Fruit fly (Drosophila melanogaster) Kc167 (cell line): ENCODE data around the gene CG42369.

ENCODE experiments used
- Myc ChIP-seq: fragments of >200 bp; optimal IDR thresholded peaks from 2 replicates; lab custom pipeline; 2017; ENCODE audit warnings: missing external identifiers
- Sin3A ChIP-seq: fragments of >200 bp; optimal IDR thresholded peaks from 2 replicates; lab custom pipeline; 2018; ENCODE audit warnings: missing external identifiers
- h ChIP-seq: fragments of >200 bp; optimal IDR thresholded peaks from 3 replicates; lab custom pipeline; 2018; ENCODE audit warnings: missing external identifiers
- insv ChIP-seq: fragments of >200 bp; optimal IDR thresholded peaks from 3 replicates; lab custom pipeline; 2018; ENCODE audit warnings: missing external identifiers
- psq ChIP-seq: fragments of >200 bp; optimal IDR thresholded peaks from 2 replicates; lab custom pipeline; 2017; ENCODE audit warnings: missing external identifiers
- ttk ChIP-seq: sonication (Bioruptor generic); optimal IDR thresholded peaks from 2 replicates; lab custom pipeline; 2017; ENCODE audit warnings: missing external identifiers

The CG42369 gene

dm6 chr2L:6379197-6379596 is 17.9 kb downstream of the CG42369 start:
- TF ChIP-seq psq (lab: Kevin White, UChicago) (no peak), ttk (no peak), h (lab: Kevin White, UChicago) (no peak)

- no peak for TF ChIP-seq Sin3A
- TF ChIP-seq Myc (lab: Kevin White, UChicago) = no peak
- no peak for TF ChIP-seq psq (lab: Kevin White, UChicago)
- no peak for TF ChIP-seq insv (lab: Kevin White, UChicago)
- TF ChIP-seq ttk = no peak
- TF ChIP-seq h (lab: Kevin White, UChicago) = no peak
Measured at dm6 chr2L:6373141-6373540, 23.9 kb downstream of the CG42369 start.

- TF ChIP-seq ttk = no peak
- TF ChIP-seq insv (lab: Kevin White, UChicago) = no peak
- no peak for TF ChIP-seq Sin3A
- TF ChIP-seq h (lab: Kevin White, UChicago) = no peak
- TF ChIP-seq Myc (lab: Kevin White, UChicago) = no peak
- TF ChIP-seq psq (lab: Kevin White, UChicago) = no peak
Measured at dm6 chr2L:6372088-6372487, 25.0 kb downstream of the CG42369 start, which contains the start of gene slam. Gene slam, plus strand, starts transcription at chr2L:6372388.

dm6 chr2L:6371025-6371641 is 25.9 kb downstream of the CG42369 start:
- TF ChIP-seq insv (lab: Kevin White, UChicago) (no peak), ttk (no peak), Myc (lab: Kevin White, UChicago) (no peak), h (lab: Kevin White, UChicago) (no peak), Sin3A (no peak), psq (lab: Kevin White, UChicago) (no peak)

dm6 chr2L:6369286-6369685 is 27.8 kb downstream of the CG42369 start:
- TF ChIP-seq ttk (peak; percentile 96), Myc (lab: Kevin White, UChicago) (no peak), psq (lab: Kevin White, UChicago) (no peak)

DNA sequence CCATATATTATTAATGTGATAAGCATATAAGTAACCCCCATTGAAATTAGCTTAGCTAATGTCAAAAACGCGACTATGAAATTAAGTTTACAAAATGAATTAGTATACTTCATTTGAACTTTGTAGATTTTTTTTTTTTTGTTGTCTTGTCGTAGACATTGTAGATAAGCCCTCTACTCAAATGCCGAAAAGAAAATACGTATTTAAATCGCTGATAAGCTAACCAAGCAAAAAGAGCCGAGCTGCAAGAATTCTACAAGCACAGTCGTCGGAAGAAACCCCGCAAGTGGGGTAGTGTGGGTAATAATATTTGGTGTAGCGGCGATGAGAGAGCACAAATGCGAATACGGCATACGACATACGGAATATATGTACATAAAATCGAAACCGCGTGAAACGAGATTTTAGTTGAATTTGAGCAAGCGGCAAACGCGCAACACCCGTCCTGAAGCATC is 29.5 kb downstream of the CG42369 start, which contains the start of gene Nepl4:
Nepl4 (plus strand) TSS at position 405 of the 455 bp plus-strand sequence.
- TF ChIP-seq Myc (lab: Kevin White, UChicago) (no peak), ttk (no peak), psq (lab: Kevin White, UChicago) (no peak), Sin3A (no peak), insv (lab: Kevin White, UChicago) (no peak)

- TF ChIP-seq ttk (no peak), Myc (lab: Kevin White, UChicago) (no peak), psq (lab: Kevin White, UChicago) (no peak), h (lab: Kevin White, UChicago) (no peak), Sin3A (no peak), insv (lab: Kevin White, UChicago) (no peak)
Measured at dm6 chr2L:6366924-6367323, 30.1 kb downstream of the CG42369 start.

- TF ChIP-seq Myc (lab: Kevin White, UChicago) = no peak
- no peak for TF ChIP-seq h (lab: Kevin White, UChicago)
- no peak for TF ChIP-seq Sin3A
- no peak for TF ChIP-seq ttk
- TF ChIP-seq psq (lab: Kevin White, UChicago) = no peak
- no peak for TF ChIP-seq insv (lab: Kevin White, UChicago)
Measured at dm6 chr2L:6360059-6360458, 37.0 kb downstream of the CG42369 start.

DNA sequence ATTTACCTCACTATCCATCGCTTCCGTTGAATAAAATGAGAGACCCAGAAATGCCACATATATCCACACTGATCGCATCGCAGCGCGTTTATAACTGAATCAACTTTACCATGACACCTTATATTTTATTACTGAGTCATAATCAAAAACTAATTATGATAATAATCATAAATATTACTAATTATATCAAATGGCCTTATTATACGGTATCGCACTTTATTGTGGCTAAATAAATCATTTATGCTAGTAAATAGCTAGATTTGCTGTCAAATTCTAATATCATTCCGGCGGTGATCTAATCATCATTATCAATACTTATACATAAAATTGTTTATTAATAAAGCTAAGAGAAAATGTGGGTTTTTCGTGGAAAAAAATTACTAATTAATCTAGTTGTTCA is 38.8 kb downstream of the CG42369 start, which contains the start of gene CG9500:
CG9500 (minus strand) TSS at position 101 of the 400 bp plus-strand sequence.
- TF ChIP-seq Myc (lab: Kevin White, UChicago) (no peak), ttk (no peak), Sin3A (no peak), psq (lab: Kevin White, UChicago) (no peak), insv (lab: Kevin White, UChicago) (no peak)

DNA sequence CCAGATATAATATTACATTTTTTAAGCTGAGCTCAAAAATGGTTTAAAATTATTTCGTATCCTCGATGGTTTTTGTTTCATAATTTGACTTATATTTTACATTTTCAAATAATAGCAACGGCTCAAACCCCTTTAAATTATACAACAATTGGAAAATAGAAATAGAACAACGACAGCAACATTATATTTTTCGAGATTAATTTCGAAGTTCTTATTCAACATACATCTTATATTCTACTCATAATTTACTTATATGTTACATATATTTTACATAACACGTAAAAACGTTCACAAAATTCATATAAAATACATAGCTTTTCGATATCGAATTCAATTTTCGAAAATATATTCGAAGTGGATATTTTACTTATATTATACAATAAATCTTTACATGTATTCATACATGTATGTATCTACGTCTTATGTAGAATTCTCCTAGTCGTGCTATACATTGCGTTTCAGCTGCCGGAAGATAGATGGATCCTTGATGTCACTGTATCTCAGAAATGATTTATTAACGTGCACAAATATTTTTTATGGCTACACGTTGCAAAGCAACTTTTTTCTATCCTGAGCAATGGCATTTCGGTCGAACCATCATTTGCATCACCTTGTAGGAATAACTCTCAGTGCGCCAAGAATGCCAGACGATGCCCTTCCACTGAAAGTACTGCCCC is 40.2 kb downstream of the CG42369 start:
- TF ChIP-seq Sin3A (no peak), insv (lab: Kevin White, UChicago) (no peak), Myc (lab: Kevin White, UChicago) (no peak), psq (lab: Kevin White, UChicago) (no peak), h (lab: Kevin White, UChicago) (no peak), ttk (no peak)

DNA sequence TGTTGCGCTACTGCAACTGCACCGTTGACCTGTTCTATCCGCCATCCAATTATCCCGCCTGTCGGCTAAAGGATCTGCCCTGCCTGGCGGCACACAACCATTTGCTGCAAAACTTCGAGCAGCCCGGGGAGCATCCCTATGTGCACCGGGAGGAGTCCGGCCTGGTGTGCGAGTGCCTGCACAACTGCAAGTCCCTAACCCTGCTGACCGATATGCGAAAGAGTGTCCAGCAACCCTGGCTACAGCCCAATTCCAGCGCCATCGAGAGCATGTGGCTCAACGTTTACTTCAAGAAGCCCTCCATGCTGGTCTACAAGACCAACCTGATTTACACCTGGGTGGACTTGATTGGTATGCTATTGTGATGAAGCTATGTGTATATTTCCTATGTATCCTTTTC is 40.9 kb downstream of the CG42369 start:
- TF ChIP-seq insv (lab: Kevin White, UChicago) (no peak), h (lab: Kevin White, UChicago) (no peak), Myc (lab: Kevin White, UChicago) (no peak), psq (lab: Kevin White, UChicago) (no peak), ttk (no peak), Sin3A (no peak)

- TF ChIP-seq h (lab: Kevin White, UChicago) = no peak
- TF ChIP-seq psq (lab: Kevin White, UChicago) = no peak
- TF ChIP-seq ttk = no peak
- TF ChIP-seq Sin3A = no peak
- TF ChIP-seq Myc (lab: Kevin White, UChicago) = no peak
- no peak for TF ChIP-seq insv (lab: Kevin White, UChicago)
Measured at dm6 chr2L:6354656-6355055, 42.4 kb downstream of the CG42369 start, which contains the start of gene ppk14. Gene ppk14, plus strand, starts transcription at chr2L:6354956.
